Worm (Caenorhabditis elegans): ENCODE results near the gene T21D12.14.

T21D12.14 gene

DNA sequence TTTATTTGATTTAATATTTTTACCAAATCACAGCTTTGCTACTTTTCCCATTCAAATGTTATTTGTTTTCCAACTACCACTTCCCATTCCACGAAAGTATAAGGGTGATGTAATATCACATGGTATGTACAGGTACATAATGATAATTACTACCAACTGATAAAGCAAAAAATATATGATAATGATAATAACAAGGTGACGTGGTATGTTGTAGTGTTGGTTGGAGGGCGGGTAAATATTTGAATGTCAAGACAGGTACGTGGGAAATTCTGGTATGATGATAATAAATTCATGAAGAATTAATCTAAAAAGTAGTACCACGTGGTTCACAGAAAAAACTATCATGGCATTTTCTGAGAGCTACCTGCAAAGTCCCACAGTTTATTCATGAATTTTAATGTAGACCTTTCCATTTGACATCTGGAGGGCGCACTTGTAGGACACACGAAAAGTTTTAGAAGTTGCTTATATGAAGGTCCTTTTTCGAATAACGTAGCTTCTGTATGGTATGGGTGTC is 4.0 kb upstream of the T21D12.14 start:
- TF ChIP-seq dve-1 (tag; optimal IDR thresholded peaks at IDR 0.05; ENCODE audit: insufficient read depth), result peak; percentile 91
- peak; percentile 50 for TF ChIP-seq gei-8 (GFP tag; optimal IDR thresholded peaks at IDR 0.05)
- no peak for TF ChIP-seq madf-9 (GFP tag; conservative IDR thresholded peaks at IDR 0.05)
- no peak for TF ChIP-seq F49E8.2 (tag; optimal IDR thresholded peaks at IDR 0.05; ENCODE audit: borderline replicate concordance)
- TF ChIP-seq nhr-41 (GFP tag; IDR thresholded peaks at IDR 0.05), result no peak
- no peak for TF ChIP-seq ztf-11 (tag; optimal IDR thresholded peaks at IDR 0.05)
- TF ChIP-seq ZK337.2 (GFP tag; IDR thresholded peaks at IDR 0.05), result no peak
- no peak for TF ChIP-seq ceh-20 (GFP tag; IDR thresholded peaks at IDR 0.05)
- peak; percentile 49; the same call in 1 of the 2 replicates for TF ChIP-seq tra-1 (GFP tag; IDR thresholded peaks at IDR 0.05)
- no peak for TF ChIP-seq zip-11 (GFP tag; IDR thresholded peaks at IDR 0.05)
- TF ChIP-seq arid-1 (GFP tag; conservative IDR thresholded peaks at IDR 0.05), result no peak
- TF ChIP-seq nhr-10 (tag; optimal IDR thresholded peaks at IDR 0.05), result no peak
- TF ChIP-seq php-3 (GFP tag; IDR thresholded peaks at IDR 0.05), result peak; percentile 70
- TF ChIP-seq dpl-1 (GFP tag; optimal IDR thresholded peaks at IDR 0.05), result no peak
- no peak for TF ChIP-seq aly-2 (tag; optimal IDR thresholded peaks at IDR 0.05)
- no peak for TF ChIP-seq spr-3 (GFP tag; optimal IDR thresholded peaks at IDR 0.05)
- no peak for TF ChIP-seq rbr-2 (tag; optimal IDR thresholded peaks at IDR 0.05)
- no peak for TF ChIP-seq daf-19 (GFP tag; conservative IDR thresholded peaks at IDR 0.05)
- TF ChIP-seq fkh-10 (GFP tag; optimal IDR thresholded peaks at IDR 0.05), result no peak
- no peak for TF ChIP-seq zfp-2 (tag; optimal IDR thresholded peaks at IDR 0.05)
- TF ChIP-seq mxl-2 (GFP tag; conservative IDR thresholded peaks at IDR 0.05), result no peak
- TF ChIP-seq mdl-1 (tag; optimal IDR thresholded peaks at IDR 0.05), result peak in 1 of 2 experiments; percentile 71
- TF ChIP-seq mes-2 (tag; optimal IDR thresholded peaks at IDR 0.05; ENCODE audit: poor library complexity, severe bottlenecking), result peak; percentile 36
- no peak for TF ChIP-seq daf-12 (tag; optimal IDR thresholded peaks at IDR 0.05)
- TF ChIP-seq saeg-2 (GFP tag; IDR thresholded peaks at IDR 0.05), result no peak
- no peak for TF ChIP-seq nhr-11 (tag; optimal IDR thresholded peaks at IDR 0.05)
- no peak for TF ChIP-seq Y105C5A.15 (GFP tag; IDR thresholded peaks at IDR 0.05)
- no peak for TF ChIP-seq Y5F2A.4 (GFP tag; optimal IDR thresholded peaks at IDR 0.05)
- no peak for TF ChIP-seq ctbp-1 (GFP tag; IDR thresholded peaks at IDR 0.05)
- TF ChIP-seq R02D3.7 (tag; optimal IDR thresholded peaks at IDR 0.05), result no peak
- TF ChIP-seq nhr-111 (GFP tag; optimal IDR thresholded peaks at IDR 0.05), result no peak
- TF ChIP-seq unc-62 (GFP tag; optimal IDR thresholded peaks at IDR 0.05 in 1 of 2), result peak; percentile 7 to 46
- no peak for TF ChIP-seq unc-62 (tag; optimal IDR thresholded peaks at IDR 0.05)
- TF ChIP-seq lin-29 (GFP tag; IDR thresholded peaks at IDR 0.05), result no peak
- no peak for TF ChIP-seq tag-97 (GFP tag; IDR thresholded peaks at IDR 0.05)
- peak; percentile 84 for TF ChIP-seq hlh-11 (tag; optimal IDR thresholded peaks at IDR 0.05)
- TF ChIP-seq ceh-44 (GFP tag; IDR thresholded peaks at IDR 0.05), result no peak
- TF ChIP-seq attf-4 (tag; optimal IDR thresholded peaks at IDR 0.05), result no peak
- TF ChIP-seq lin-15B (tag; optimal IDR thresholded peaks at IDR 0.05), result no peak
- 0 out of 2 replicates have a peak, but pooled peaks have one; percentile 30 for TF ChIP-seq lin-38 (GFP tag; IDR thresholded peaks at IDR 0.05)
- TF ChIP-seq ama-1 (optimal IDR thresholded peaks at IDR 0.05), result no peak
- no peak for TF ChIP-seq unc-39 (tag; optimal IDR thresholded peaks at IDR 0.05)
- no peak for TF ChIP-seq lim-7 (GFP tag; IDR thresholded peaks at IDR 0.05)
- no peak for TF ChIP-seq lir-3 (tag; optimal IDR thresholded peaks at IDR 0.05)
- no peak for TF ChIP-seq D1046.2 (GFP tag; IDR thresholded peaks at IDR 0.05)
- no peak for TF ChIP-seq unc-130 (GFP tag; optimal IDR thresholded peaks at IDR 0.05)
- no peak for TF ChIP-seq nhr-237 (tag; optimal IDR thresholded peaks at IDR 0.05)
- TF ChIP-seq hlh-30 (tag; optimal IDR thresholded peaks at IDR 0.05; ENCODE audit: insufficient read depth), result peak; percentile 64
- peak in 1 of 2 experiments; percentile 13 for TF ChIP-seq lsy-2 (tag; optimal IDR thresholded peaks at IDR 0.05)
- no peak for TF ChIP-seq Y48G9A.11 (GFP tag; IDR thresholded peaks at IDR 0.05)
- TF ChIP-seq spr-1 (tag; optimal IDR thresholded peaks at IDR 0.05), result peak; percentile 57
- no peak for TF ChIP-seq ces-1 (GFP tag; optimal IDR thresholded peaks at IDR 0.05)
